Fruit fly (Drosophila melanogaster) whole organism, embryonic: ENCODE measurements around the gene CG14818.

Source experiments
- Antp ChIP-seq: fragments of 200-800 bp; sonication (Bioruptor generic); optimal IDR thresholded peaks from 3 replicates; lab custom pipeline; 2016; ENCODE audit warnings: missing biosample characterization, missing genetic modification characterization
- BtbVII ChIP-seq: fragments of 200-800 bp; sonication (Bioruptor generic); optimal IDR thresholded peaks from 3 replicates; lab custom pipeline; 2017; ENCODE audit warnings: missing biosample characterization, mild to moderate bottlenecking, missing genetic modification characterization
- CG10147 ChIP-seq: fragments of 200-800 bp; sonication (Bioruptor generic); optimal IDR thresholded peaks from 2 replicates; lab custom pipeline; 2019; ENCODE audit warnings: missing biosample characterization, mild to moderate bottlenecking, missing genetic modification characterization, moderate library complexity
- CG10431 ChIP-seq: fragments of 200-800 bp; sonication (Bioruptor generic); optimal IDR thresholded peaks from 3 replicates; lab custom pipeline; 2018; ENCODE audit warnings: missing biosample characterization, mild to moderate bottlenecking, missing genetic modification characterization
- CG14710 ChIP-seq: fragments of 200-800 bp; sonication (Bioruptor generic); optimal IDR thresholded peaks from 3 replicates; lab custom pipeline; 2019; ENCODE audit warnings: missing biosample characterization, mild to moderate bottlenecking, missing genetic modification characterization, moderate library complexity
- CG1647 ChIP-seq: fragments of 200-800 bp; sonication (Bioruptor generic); optimal IDR thresholded peaks from 3 replicates; lab custom pipeline; 2016; ENCODE audit warnings: missing biosample characterization, missing genetic modification characterization
- CG17385 ChIP-seq: fragments of 200-800 bp; sonication (Bioruptor generic); optimal IDR thresholded peaks from 3 replicates; lab custom pipeline; 2018; ENCODE audit warnings: missing biosample characterization, mild to moderate bottlenecking, missing genetic modification characterization
- CG1832 ChIP-seq: fragments of 200-800 bp; sonication (Bioruptor generic); optimal IDR thresholded peaks from 2 replicates; lab custom pipeline; 2017; ENCODE audit warnings: missing biosample characterization, mild to moderate bottlenecking, missing genetic modification characterization, inconsistent platforms
- CG2712 ChIP-seq: fragments of 200-800 bp; optimal IDR thresholded peaks from 3 replicates; lab custom pipeline; 2019; ENCODE audit warnings: missing biosample characterization, mild to moderate bottlenecking, missing genetic modification characterization, moderate library complexity
- CG3163 ChIP-seq: fragments of 200-800 bp; sonication (Bioruptor generic); optimal IDR thresholded peaks from 3 replicates; lab custom pipeline; 2016; ENCODE audit warnings: missing biosample characterization, missing genetic modification characterization
- CG3407 ChIP-seq: fragments of 200-800 bp; sonication (Bioruptor generic); optimal IDR thresholded peaks from 2 replicates; lab custom pipeline; 2018; ENCODE audit warnings: missing biosample characterization, mild to moderate bottlenecking, missing genetic modification characterization
- CG34422 ChIP-seq: fragments of 200-800 bp; sonication (Bioruptor generic); IDR thresholded peaks from 3 replicates; pipeline ENCODE4 v1.3.6; 2022; ENCODE audit warnings: missing biosample characterization, missing genetic modification characterization
- CG4328 ChIP-seq: fragments of 200-800 bp; sonication (Bioruptor generic); optimal IDR thresholded peaks from 3 replicates; lab custom pipeline; 2017; ENCODE audit warnings: missing biosample characterization, missing genetic modification reagents, missing genetic modification characterization
- CG6654 ChIP-seq: fragments of 200-800 bp; sonication (Bioruptor generic); optimal IDR thresholded peaks from 2 replicates; lab custom pipeline; 2017; ENCODE audit warnings: missing biosample characterization, mild to moderate bottlenecking, missing genetic modification characterization
- Dbx ChIP-seq: fragments of 200-800 bp; sonication (Bioruptor generic); IDR thresholded peaks from 3 replicates; pipeline ENCODE4 v1.3.6; 2022; ENCODE audit warnings: missing biosample characterization, missing genetic modification characterization
- Deaf1 ChIP-seq: fragments of 200-800 bp; optimal IDR thresholded peaks from 3 replicates; lab custom pipeline; 2019; ENCODE audit warnings: missing biosample characterization, mild to moderate bottlenecking, missing genetic modification characterization, moderate library complexity
- Dip3 ChIP-seq: fragments of 200-800 bp; sonication (Bioruptor generic); optimal IDR thresholded peaks from 3 replicates; lab custom pipeline; 2016; ENCODE audit warnings: missing biosample characterization, missing genetic modification characterization
- ERR ChIP-seq: fragments of 200-800 bp; sonication (Bioruptor generic); optimal IDR thresholded peaks from 2 replicates; lab custom pipeline; 2016; ENCODE audit warnings: missing biosample characterization, missing genetic modification characterization
- Elba2 ChIP-seq: fragments of 200-800 bp; sonication (Bioruptor generic); optimal IDR thresholded peaks from 3 replicates; lab custom pipeline; 2016; ENCODE audit warnings: missing biosample characterization, missing genetic modification characterization
- HHEX ChIP-seq: fragments of 200-800 bp; sonication (Bioruptor generic); optimal IDR thresholded peaks from 3 replicates; lab custom pipeline; 2017; ENCODE audit warnings: missing biosample characterization, mild to moderate bottlenecking, missing genetic modification characterization, missing genetic modification reagents
- HmgD ChIP-seq: fragments of 200-800 bp; sonication (Bioruptor generic); optimal IDR thresholded peaks from 3 replicates; lab custom pipeline; 2016; ENCODE audit warnings: missing biosample characterization, missing genetic modification characterization
- Hr51 ChIP-seq, 2 experiments: fragments of 200-800 bp; sonication (Bioruptor generic); optimal IDR thresholded peaks; 2 replicates in 1 of 2; 3 replicates in 1 of 2; lab custom pipeline; 2016 to 2018; ENCODE audit warnings: missing biosample characterization in 2 of 2, missing genetic modification characterization in 2 of 2, mild to moderate bottlenecking in 1 of 2, moderate library complexity in 1 of 2
- Med ChIP-seq: fragments of 200-800 bp; sonication (Bioruptor generic); peaks from one replicate; lab custom pipeline; 2016; ENCODE audit warnings: missing biosample characterization, missing genetic modification characterization, mild to moderate bottlenecking, inconsistent platforms, moderate library complexity
- NK7.1 ChIP-seq: fragments of 200-800 bp; sonication (Bioruptor generic); optimal IDR thresholded peaks from 3 replicates; lab custom pipeline; 2016; ENCODE audit warnings: missing biosample characterization, missing genetic modification characterization
- Opbp ChIP-seq: fragments of 200-800 bp; sonication (Bioruptor generic); IDR thresholded peaks from 3 replicates; pipeline ENCODE4 v1.3.6; 2022; ENCODE audit warnings: missing biosample characterization, missing genetic modification characterization; ENCODE audit not compliant: partially characterized antibody
- Taf1 ChIP-seq: fragments of 200-800 bp; sonication (Bioruptor generic); IDR thresholded peaks from 2 replicates; pipeline ENCODE4 v1.3.6; 2022; ENCODE audit warnings: missing biosample characterization, missing genetic modification characterization
- Usf ChIP-seq: fragments of 200-800 bp; sonication (Bioruptor generic); optimal IDR thresholded peaks from 2 replicates; lab custom pipeline; 2017; ENCODE audit warnings: missing genotype, missing biosample characterization, missing genetic modification characterization
- ara ChIP-seq: fragments of 200-800 bp; sonication (Bioruptor generic); IDR thresholded peaks from 2 replicates; pipeline ENCODE4 v1.3.6; 2022; ENCODE audit warnings: missing biosample characterization, missing genetic modification characterization
- chm ChIP-seq: fragments of 200-800 bp; sonication (Bioruptor generic); IDR thresholded peaks from 2 replicates; pipeline ENCODE4 v1.3.6; 2022; ENCODE audit warnings: missing biosample characterization, missing genetic modification characterization
- crol ChIP-seq: fragments of 200-800 bp; sonication (Bioruptor generic); IDR thresholded peaks from 2 replicates; pipeline ENCODE4 v1.3.6; 2022; ENCODE audit warnings: missing biosample characterization, missing genetic modification characterization
- cwo ChIP-seq: fragments of 200-800 bp; sonication (Bioruptor generic); optimal IDR thresholded peaks from 3 replicates; lab custom pipeline; 2017; ENCODE audit warnings: missing biosample characterization, missing genetic modification characterization, mild to moderate bottlenecking, moderate library complexity, missing genetic modification reagents
- da ChIP-seq: fragments of 200-800 bp; sonication (Bioruptor generic); optimal IDR thresholded peaks from 2 replicates; lab custom pipeline; 2016; ENCODE audit warnings: missing biosample characterization, missing genetic modification characterization
- dpn ChIP-seq, 2 experiments: fragments of 200-800 bp; sonication (Bioruptor generic); optimal IDR thresholded peaks; 3 replicates each; lab custom pipeline; 2016; ENCODE audit warnings: missing biosample characterization in 2 of 2, missing genetic modification characterization in 2 of 2
- ems ChIP-seq: fragments of 200-800 bp; sonication (Bioruptor generic); optimal IDR thresholded peaks from 3 replicates; lab custom pipeline; 2016; ENCODE audit warnings: missing biosample characterization, missing genetic modification characterization
- fd102C ChIP-seq: fragments of 200-800 bp; sonication (Bioruptor generic); optimal IDR thresholded peaks from 2 replicates; lab custom pipeline; 2018; ENCODE audit warnings: missing biosample characterization, mild to moderate bottlenecking, missing genetic modification characterization, moderate library complexity
- gfzf ChIP-seq: fragments of 200-800 bp; sonication (Bioruptor generic); optimal IDR thresholded peaks from 2 replicates; lab custom pipeline; 2016; ENCODE audit warnings: missing biosample characterization, mild to moderate bottlenecking, missing genetic modification characterization, moderate library complexity
- insv ChIP-seq, 2 experiments: fragments of 200-800 bp; sonication (Bioruptor generic); optimal IDR thresholded peaks; 3 replicates each; lab custom pipeline; 2016 to 2018; ENCODE audit warnings: missing biosample characterization in 2 of 2, missing genetic modification characterization in 2 of 2
- lov ChIP-seq, 2 experiments: fragments of 200-800 bp in 1 of 2; fragments of >200 bp in 1 of 2; sonication (Bioruptor generic) in 1 of 2; IDR thresholded peaks in 1 of 2; optimal IDR thresholded peaks in 1 of 2; 2 replicates in 1 of 2; 3 replicates in 1 of 2; pipeline versions ENCODE4 v1.3.6 to Lab custom; 2017 to 2022; ENCODE audit warnings: missing biosample characterization in 1 of 2, missing genetic modification characterization in 1 of 2
- luna ChIP-seq: fragments of 200-800 bp; sonication (Bioruptor generic); optimal IDR thresholded peaks from 2 replicates; lab custom pipeline; 2016; ENCODE audit warnings: missing biosample characterization, missing genetic modification characterization
- nerfin-2 ChIP-seq: fragments of 200-800 bp; sonication (Bioruptor generic); IDR thresholded peaks from 2 replicates; pipeline ENCODE4 v1.3.6; 2022; ENCODE audit warnings: missing biosample characterization, missing genetic modification characterization; ENCODE audit not compliant: partially characterized antibody
- pan ChIP-seq, 4 experiments: fragments of >200 bp in 3 of 4; fragments of 200-800 bp in 1 of 4; sonication (Bioruptor generic) in 1 of 4; optimal IDR thresholded peaks in 3 of 4; IDR thresholded peaks in 1 of 4; 2 replicates each; pipeline versions ENCODE4 v1.3.6 to Lab custom; 2017 to 2022; ENCODE audit warnings: missing biosample characterization in 2 of 4, missing genetic modification characterization in 2 of 4, mixed read lengths in 1 of 4
- pita ChIP-seq: fragments of 200-800 bp; sonication (Bioruptor generic); optimal IDR thresholded peaks from 2 replicates; lab custom pipeline; 2017; ENCODE audit warnings: missing biosample characterization, mild to moderate bottlenecking, missing genetic modification characterization
- sens-2 ChIP-seq: fragments of 200-800 bp; sonication (Bioruptor generic); IDR thresholded peaks from 2 replicates; pipeline ENCODE4 v1.3.6; 2022; ENCODE audit warnings: missing biosample characterization, missing genetic modification characterization
- tap ChIP-seq: fragments of 200-800 bp; optimal IDR thresholded peaks from 3 replicates; lab custom pipeline; 2019; ENCODE audit warnings: missing biosample characterization, mild to moderate bottlenecking, missing genetic modification characterization, moderate library complexity
- trem ChIP-seq: fragments of 200-800 bp; optimal IDR thresholded peaks from 3 replicates; lab custom pipeline; 2019; ENCODE audit warnings: missing biosample characterization, mild to moderate bottlenecking, missing genetic modification characterization, moderate library complexity
- trh ChIP-seq: fragments of 200-800 bp; sonication (Bioruptor generic); optimal IDR thresholded peaks from 2 replicates; lab custom pipeline; 2016; ENCODE audit warnings: missing biosample characterization, missing genetic modification characterization
- unpg ChIP-seq: fragments of 200-800 bp; sonication (Bioruptor generic); optimal IDR thresholded peaks from 3 replicates; lab custom pipeline; 2018; ENCODE audit warnings: missing biosample characterization, mild to moderate bottlenecking, missing genetic modification characterization, moderate library complexity
- wek ChIP-seq: fragments of 200-800 bp; sonication (Bioruptor generic); optimal IDR thresholded peaks from 3 replicates; lab custom pipeline; 2018; ENCODE audit warnings: missing biosample characterization, mild to moderate bottlenecking, missing genetic modification characterization, moderate library complexity
- zf30C ChIP-seq: fragments of 200-800 bp; sonication (Bioruptor generic); optimal IDR thresholded peaks from 3 replicates; lab custom pipeline; 2018; ENCODE audit warnings: missing biosample characterization, mild to moderate bottlenecking, missing genetic modification characterization

CG14818 gene

dm6 chrX:1873515-1874126 is 6.0 kb downstream of the CG14818 start, which contains the start of the genes Pgam5 and Vps26 (continued):
- TF ChIP-seq trem (tag; lab: Kevin White, UChicago) (peak; percentile 60), Opbp (GFP tag; lab: Robert Waterston, UW) (no peak), ERR (GFP tag; lab: Kevin White, UChicago) (no peak), Usf (GFP tag; lab: Kevin White, UChicago) (no peak), gfzf (GFP tag; lab: Kevin White, UChicago) (peak; percentile 67), lov (optimal IDR thresholded peaks at IDR 0.05; lab: Kevin White, UChicago) (no peak), lov (GFP tag; IDR thresholded peaks at IDR 0.05; lab: Robert Waterston, UW) (no peak), pan (optimal IDR thresholded peaks at IDR 0.05; lab: Kevin White, UChicago) (no peak), pan (GFP tag; optimal IDR thresholded peaks at IDR 0.05 in 1 of 2, IDR thresholded peaks at IDR 0.05 in 1 of 2) (no peak), chm (GFP tag; lab: Robert Waterston, UW) (no peak), unpg (GFP tag; lab: Kevin White, UChicago) (no peak), CG14710 (tag; lab: Kevin White, UChicago) (peak; percentile 52), insv (GFP tag; optimal IDR thresholded peaks at IDR 0.05; lab: Kevin White, UChicago) (no peak), CG3407 (GFP tag; lab: Kevin White, UChicago) (no peak), crol (GFP tag; lab: Robert Waterston, UW) (no peak), ara (GFP tag; lab: Robert Waterston, UW) (no peak), CG10147 (GFP tag; lab: Kevin White, UChicago) (no peak), CG6654 (GFP tag; lab: Kevin White, UChicago) (no peak), CG2712 (no peak), wek (GFP tag; lab: Kevin White, UChicago) (no peak), Deaf1 (no peak), Dbx (GFP tag; lab: Robert Waterston, UW) (no peak), CG1832 (GFP tag; lab: Kevin White, UChicago) (no peak), HmgD (GFP tag; lab: Kevin White, UChicago) (no peak), luna (GFP tag; lab: Kevin White, UChicago) (no peak), sens-2 (no peak), tap (no peak), Med (peak; percentile 73), ems (GFP tag; lab: Kevin White, UChicago) (no peak), da (GFP tag; lab: Kevin White, UChicago) (no peak), Taf1 (GFP tag; lab: Robert Waterston, UW) (no peak), CG4328 (no peak), NK7.1 (GFP tag; lab: Kevin White, UChicago) (no peak), cwo (GFP tag; lab: Kevin White, UChicago) (no peak), Antp (GFP tag; lab: Kevin White, UChicago) (no peak), pita (no peak), trh (no peak), BtbVII (GFP tag; lab: Kevin White, UChicago) (no peak), CG17385 (peak; percentile 95), CG1647 (no peak), Elba2 (GFP tag; lab: Kevin White, UChicago) (peak; percentile 83), fd102C (GFP tag; lab: Kevin White, UChicago) (no peak), zf30C (no peak), nerfin-2 (GFP tag; lab: Robert Waterston, UW) (no peak), CG10431 (GFP tag; lab: Kevin White, UChicago) (no peak), Hr51 (GFP tag; optimal IDR thresholded peaks at IDR 0.05; lab: Kevin White, UChicago) (no peak), CG34422 (no peak), dpn (GFP tag; optimal IDR thresholded peaks at IDR 0.05; lab: Kevin White, UChicago) (no peak), CG3163 (GFP tag; lab: Kevin White, UChicago) (no peak), Dip3 (GFP tag; lab: Kevin White, UChicago) (no peak), HHEX (GFP tag; lab: Kevin White, UChicago) (no peak)
